Worm (Caenorhabditis elegans) whole organism, midembryonic: ENCODE data around the gene grl-20.

Experiments
- T22C8.4 ChIP-seq: fragments of 200-800 bp; sonication (Bioruptor generic); IDR thresholded peaks from 2 replicates; pipeline ENCODE4 v1.3.6; 2022; ENCODE audit warnings: missing genetic modification characterization, missing compliant biosample characterization
- cog-1 ChIP-seq: sonication (generic microtip); optimal IDR thresholded peaks from 2 replicates; lab custom pipeline; 2016; ENCODE audit warnings: missing genetic modification characterization, missing compliant biosample characterization
- flt-1 ChIP-seq: fragments of 200-800 bp; sonication (Bioruptor generic); IDR thresholded peaks from 2 replicates; pipeline ENCODE4 v1.3.6; 2022; ENCODE audit warnings: missing genetic modification characterization, missing compliant biosample characterization
- klf-2 ChIP-seq: fragments of 200-800 bp; sonication (Bioruptor generic); conservative IDR thresholded peaks from 2 replicates; pipeline ENCODE4 v1.3.6; 2022; ENCODE audit warnings: missing genetic modification reagents, missing genetic modification characterization, missing compliant biosample characterization
- med-1 ChIP-seq: sonication (generic microtip); optimal IDR thresholded peaks from 2 replicates; lab custom pipeline; 2017; ENCODE audit warnings: missing genetic modification characterization, mild to moderate bottlenecking, missing compliant biosample characterization, antibody characterized with exemption, missing genetic modification reagents; ENCODE audit not compliant: insufficient read depth
- ref-1 ChIP-seq: fragments of 200-800 bp; sonication (Bioruptor generic); conservative IDR thresholded peaks from 2 replicates; pipeline ENCODE4 v1.3.6; 2022; ENCODE audit warnings: missing genetic modification reagents, missing genetic modification characterization, missing compliant biosample characterization
- tab-1 ChIP-seq: fragments of 200-800 bp; sonication (Bioruptor generic); IDR thresholded peaks from 2 replicates; pipeline ENCODE4 v1.3.6; 2022; ENCODE audit warnings: missing genetic modification characterization, missing compliant biosample characterization
- ztf-23 ChIP-seq: fragments of 200-800 bp; sonication (Bioruptor generic); IDR thresholded peaks from 2 replicates; pipeline ENCODE4 v1.3.6; 2022; ENCODE audit warnings: missing genetic modification reagents, missing genetic modification characterization, missing compliant biosample characterization
- ztf-29 ChIP-seq: fragments of 200-800 bp; sonication (Bioruptor generic); IDR thresholded peaks from 2 replicates; pipeline ENCODE4 v1.3.6; 2022; ENCODE audit warnings: missing genetic modification reagents, missing genetic modification characterization, missing compliant biosample characterization

grl-20 gene

DNA sequence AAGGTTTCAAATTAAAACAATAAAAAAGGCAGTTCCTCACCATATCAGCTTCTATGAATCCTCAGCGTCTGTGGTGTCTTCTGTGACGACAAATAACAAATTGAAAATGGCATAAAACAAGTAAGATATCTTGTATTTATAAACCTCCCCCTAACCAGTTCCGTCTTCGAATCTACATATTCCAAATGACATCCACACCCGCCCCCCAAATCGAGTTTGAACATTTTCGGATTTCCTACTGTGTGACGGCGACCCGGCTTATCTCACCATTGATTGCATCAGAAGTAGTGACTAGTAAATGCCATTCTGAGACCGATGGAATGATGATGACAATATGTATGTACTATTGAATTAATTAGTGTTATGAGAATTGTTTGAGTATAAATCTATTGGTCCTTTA is at the start of gene grl-20:
TSS of gene grl-20 (minus strand) at position 101 of the 400 bp plus-strand sequence.
- no peak for TF ChIP-seq flt-1 (GFP tag; lab: Robert Waterston, UW)
- no peak for TF ChIP-seq ref-1
- no peak for TF ChIP-seq tab-1 (GFP tag; lab: Robert Waterston, UW)
- no peak for TF ChIP-seq med-1 (GFP tag; lab: Kevin White, UChicago)
- no peak for TF ChIP-seq cog-1 (tag; lab: Kevin White, UChicago)
- TF ChIP-seq T22C8.4 = no peak
- TF ChIP-seq klf-2 (GFP tag; lab: Robert Waterston, UW) = no peak
- no peak for TF ChIP-seq ztf-29 (GFP tag; lab: Robert Waterston, UW)
- TF ChIP-seq ztf-23 (GFP tag; lab: Robert Waterston, UW) = no peak

DNA sequence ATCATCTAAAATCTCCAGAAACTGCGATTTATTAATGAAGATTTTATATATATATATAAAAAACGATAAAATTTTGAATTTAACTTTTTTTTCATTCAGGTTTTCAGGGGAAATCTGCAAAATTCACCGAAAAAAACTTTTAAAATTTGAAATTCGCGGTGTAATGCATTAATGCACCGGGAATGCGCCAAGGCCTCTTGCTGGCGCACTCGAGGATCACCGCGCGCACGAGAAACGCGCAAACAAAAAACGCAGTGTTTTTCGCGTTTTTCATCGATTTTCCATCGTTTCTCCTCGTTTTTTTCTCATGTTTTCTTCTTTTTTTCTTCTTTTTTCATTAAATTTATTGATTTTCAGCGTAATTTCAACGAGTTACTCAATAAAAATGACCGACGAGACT is 48.9 kb upstream of the grl-20 start, which contains the start of gene hrpu-2:
TSS of gene hrpu-2 (plus strand) at position 352 of the 400 bp plus-strand sequence.
- TF ChIP-seq klf-2 (GFP tag; lab: Robert Waterston, UW) (no peak), med-1 (GFP tag; lab: Kevin White, UChicago) (no peak), ztf-23 (GFP tag; lab: Robert Waterston, UW) (peak; percentile 70; the same call in 1 of the 2 replicates), cog-1 (tag; lab: Kevin White, UChicago) (peak; percentile 36), T22C8.4 (no peak), ref-1 (no peak)

DNA sequence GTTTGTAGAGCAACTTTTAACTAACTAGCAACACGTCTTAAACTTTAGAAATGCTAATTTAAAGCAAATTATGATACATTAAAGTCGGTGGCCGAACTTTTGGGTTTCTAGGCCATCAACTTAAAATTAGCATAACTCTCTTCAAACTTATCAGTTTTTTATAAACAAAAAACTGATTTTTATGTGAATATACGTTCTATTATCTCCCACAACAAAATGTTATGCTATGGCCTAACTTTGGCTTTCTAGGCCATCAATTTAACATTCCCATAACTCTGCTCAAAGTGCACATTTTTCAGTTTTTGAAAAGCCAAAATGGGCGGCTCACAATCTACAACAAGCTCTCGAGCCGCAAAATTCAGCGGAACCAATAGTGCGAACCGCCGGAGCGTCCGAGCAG is 46.6 kb upstream of the grl-20 start, which contains the start of gene C54E4.1:
TSS of gene C54E4.1 (plus strand) at position 301 of the 400 bp plus-strand sequence.
- TF ChIP-seq med-1 (GFP tag; lab: Kevin White, UChicago) (no peak), klf-2 (GFP tag; lab: Robert Waterston, UW) (no peak), cog-1 (tag; lab: Kevin White, UChicago) (no peak), tab-1 (GFP tag; lab: Robert Waterston, UW) (no peak), ref-1 (no peak), flt-1 (GFP tag; lab: Robert Waterston, UW) (no peak), T22C8.4 (no peak), ztf-29 (GFP tag; lab: Robert Waterston, UW) (no peak), ztf-23 (GFP tag; lab: Robert Waterston, UW) (no peak)

DNA sequence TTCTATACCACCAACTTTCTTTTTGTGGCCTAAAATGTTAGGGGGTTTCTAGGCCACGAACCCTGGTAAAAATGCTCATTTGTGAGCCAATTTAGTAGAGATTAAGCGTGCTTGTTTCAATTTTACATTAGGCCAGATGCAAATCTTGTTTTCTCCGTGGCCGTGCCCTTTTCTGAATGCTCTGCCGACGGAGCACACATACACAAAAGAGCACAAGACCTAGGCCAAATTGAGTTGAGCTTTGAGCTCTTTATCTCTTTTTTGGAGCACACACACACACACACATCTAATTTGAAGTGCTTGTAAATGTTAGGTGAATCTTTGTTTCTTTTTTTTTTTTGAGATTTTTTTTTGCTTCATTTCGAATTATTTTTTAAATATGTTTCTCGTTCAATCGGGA is 44.2 kb upstream of the grl-20 start:
- TF ChIP-seq med-1 (GFP tag; lab: Kevin White, UChicago) (no peak), tab-1 (GFP tag; lab: Robert Waterston, UW) (no peak), ztf-23 (GFP tag; lab: Robert Waterston, UW) (no peak), cog-1 (tag; lab: Kevin White, UChicago) (no peak), ztf-29 (GFP tag; lab: Robert Waterston, UW) (no peak), flt-1 (GFP tag; lab: Robert Waterston, UW) (no peak), ref-1 (no peak), T22C8.4 (no peak), klf-2 (GFP tag; lab: Robert Waterston, UW) (no peak)

DNA sequence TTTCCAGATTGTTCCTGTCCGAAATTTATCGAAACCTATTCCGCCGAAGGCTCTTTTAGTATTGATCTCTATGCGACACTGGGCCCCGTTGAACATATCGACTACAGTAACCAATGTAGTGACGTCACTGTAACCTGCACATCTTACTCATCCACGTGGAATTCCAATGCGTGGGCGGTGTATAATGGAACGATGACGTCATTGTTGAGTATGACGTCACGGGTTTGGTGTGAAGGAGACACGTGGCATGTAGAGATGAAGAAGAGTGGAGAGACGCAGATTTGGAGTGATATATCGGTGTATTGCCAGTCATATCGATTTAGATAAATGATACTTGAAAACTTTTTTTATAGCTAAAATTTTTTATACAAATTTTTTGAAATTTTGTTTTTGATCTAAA is 41.7 kb upstream of the grl-20 start:
- TF ChIP-seq tab-1 (GFP tag; lab: Robert Waterston, UW) (no peak), med-1 (GFP tag; lab: Kevin White, UChicago) (no peak), ref-1 (no peak), klf-2 (GFP tag; lab: Robert Waterston, UW) (no peak), flt-1 (GFP tag; lab: Robert Waterston, UW) (no peak), ztf-29 (GFP tag; lab: Robert Waterston, UW) (no peak), cog-1 (tag; lab: Kevin White, UChicago) (no peak), T22C8.4 (no peak), ztf-23 (GFP tag; lab: Robert Waterston, UW) (no peak)

DNA sequence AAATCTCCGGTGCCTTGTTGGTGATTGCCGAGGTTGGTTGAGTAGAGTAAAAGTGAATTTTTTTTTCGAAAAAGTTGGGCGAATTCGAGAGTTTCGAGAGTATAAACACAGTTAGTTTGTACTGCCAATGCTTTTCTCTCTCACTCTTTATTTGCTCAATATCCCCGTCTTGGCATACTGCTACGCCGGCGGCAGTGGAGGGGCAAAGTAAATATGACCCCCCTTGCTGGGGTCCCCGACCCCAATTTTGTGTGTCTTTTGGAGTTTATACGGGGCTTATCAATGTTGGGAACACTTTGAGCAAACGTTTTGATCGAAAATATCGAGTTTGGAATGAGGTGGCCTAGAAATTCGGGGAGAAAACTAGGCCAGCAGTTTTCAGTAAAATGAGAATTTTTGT is 39.9 kb upstream of the grl-20 start, which contains the start of gene C54E4.4:
TSS of gene C54E4.4 (minus strand) at position 101 of the 400 bp plus-strand sequence.
- TF ChIP-seq cog-1 (tag; lab: Kevin White, UChicago) (no peak), ref-1 (no peak), flt-1 (GFP tag; lab: Robert Waterston, UW) (no peak), klf-2 (GFP tag; lab: Robert Waterston, UW) (no peak), ztf-23 (GFP tag; lab: Robert Waterston, UW) (no peak), T22C8.4 (no peak), tab-1 (GFP tag; lab: Robert Waterston, UW) (no peak), med-1 (GFP tag; lab: Kevin White, UChicago) (no peak), ztf-29 (GFP tag; lab: Robert Waterston, UW) (no peak)

DNA sequence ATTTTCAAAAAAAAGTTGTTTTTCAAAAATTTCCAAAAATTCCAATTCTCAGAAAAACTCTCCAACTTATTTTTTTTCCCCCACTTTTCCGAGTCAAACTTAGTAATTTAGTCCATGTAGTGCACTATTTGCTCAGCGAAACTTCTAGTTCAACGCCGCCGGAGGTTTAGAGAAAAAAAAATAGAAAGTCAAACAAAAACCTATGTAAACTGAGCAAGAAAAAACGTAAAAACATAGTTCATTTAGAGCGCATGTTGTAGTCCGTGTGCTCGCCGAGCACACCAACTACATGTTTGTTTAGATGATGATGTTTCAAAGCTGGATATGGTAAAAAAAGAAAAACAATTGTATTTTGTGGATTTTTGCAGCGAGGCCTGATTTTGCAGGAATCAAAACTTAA is 33.6 kb upstream of the grl-20 start:
- TF ChIP-seq T22C8.4 (no peak), tab-1 (GFP tag; lab: Robert Waterston, UW) (no peak), ztf-23 (GFP tag; lab: Robert Waterston, UW) (no peak), med-1 (GFP tag; lab: Kevin White, UChicago) (no peak), klf-2 (GFP tag; lab: Robert Waterston, UW) (no peak), cog-1 (tag; lab: Kevin White, UChicago) (no peak)

DNA sequence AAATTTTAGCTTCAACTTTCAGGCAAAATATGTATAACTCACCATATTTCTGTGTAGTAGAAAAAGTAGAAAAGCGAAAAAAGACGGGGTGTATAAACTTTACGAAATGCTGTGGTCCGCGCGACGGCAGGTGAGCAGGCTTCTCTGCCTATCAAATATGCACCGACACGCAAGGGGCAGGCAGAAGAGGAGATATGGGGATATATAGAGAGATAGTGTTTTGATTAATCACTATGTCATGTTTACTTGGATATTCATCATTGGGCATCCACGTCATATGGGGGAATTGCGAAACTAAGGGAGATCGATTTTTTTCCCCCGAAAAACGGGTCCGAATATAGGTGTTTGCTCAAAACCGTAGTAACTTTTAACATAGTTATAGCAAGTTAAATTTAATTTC is 30.4 kb upstream of the grl-20 start, which contains the start of gene gcy-37:
TSS of gene gcy-37 (minus strand) at position 101 of the 400 bp plus-strand sequence.
- no peak for TF ChIP-seq ztf-29 (GFP tag; lab: Robert Waterston, UW)
- no peak for TF ChIP-seq ztf-23 (GFP tag; lab: Robert Waterston, UW)
- TF ChIP-seq tab-1 (GFP tag; lab: Robert Waterston, UW) = no peak
- TF ChIP-seq flt-1 (GFP tag; lab: Robert Waterston, UW) = no peak
- no peak for TF ChIP-seq cog-1 (tag; lab: Kevin White, UChicago)
- no peak for TF ChIP-seq med-1 (GFP tag; lab: Kevin White, UChicago)
- no peak for TF ChIP-seq ref-1

DNA sequence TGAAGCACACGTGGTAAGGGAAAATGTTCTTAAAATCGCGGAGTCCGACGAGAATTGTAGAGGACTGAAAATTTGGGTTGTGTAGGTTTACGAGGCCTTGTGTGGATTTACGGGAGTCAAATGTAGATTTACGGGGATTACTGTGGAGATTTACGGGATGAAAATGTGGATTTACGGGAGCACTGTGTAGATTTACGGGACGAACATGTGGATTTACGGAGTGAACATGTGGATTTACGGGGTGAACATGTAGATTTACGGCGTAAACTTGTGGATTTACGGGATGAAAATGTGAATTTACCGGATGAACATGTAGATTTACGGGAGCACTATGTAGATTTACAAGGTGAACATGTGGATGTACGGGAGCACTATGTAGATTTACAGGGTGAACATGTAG is 27.6 kb upstream of the grl-20 start:
- TF ChIP-seq flt-1 (GFP tag; lab: Robert Waterston, UW) (no peak), med-1 (GFP tag; lab: Kevin White, UChicago) (no peak), ref-1 (no peak), klf-2 (GFP tag; lab: Robert Waterston, UW) (no peak), T22C8.4 (no peak), ztf-23 (GFP tag; lab: Robert Waterston, UW) (no peak), tab-1 (GFP tag; lab: Robert Waterston, UW) (no peak), cog-1 (tag; lab: Kevin White, UChicago) (no peak), ztf-29 (GFP tag; lab: Robert Waterston, UW) (no peak)
